Worm (Caenorhabditis elegans) whole organism, late embryonic: ENCODE data around the gene clec-5.

ENCODE experiments used
- ets-4 ChIP-seq: sonication (generic microtip); optimal IDR thresholded peaks from 2 replicates; lab custom pipeline; 2016; ENCODE audit warnings: missing genetic modification characterization, missing compliant biosample characterization
- fkh-10 ChIP-seq: fragments of 150-350 bp; optimal IDR thresholded peaks from 2 replicates; lab custom pipeline; 2014; ENCODE audit warnings: missing biosample characterization, missing genetic modification reagents, missing genetic modification characterization
- hlh-30 ChIP-seq: sonication (generic microtip); optimal IDR thresholded peaks from 2 replicates; lab custom pipeline; 2017; ENCODE audit warnings: antibody characterized with exemption, missing genetic modification characterization, missing compliant biosample characterization; ENCODE audit not compliant: insufficient read depth
- hlh-8 ChIP-seq: sonication (generic microtip); optimal IDR thresholded peaks from 2 replicates; lab custom pipeline; 2016; ENCODE audit warnings: missing genotype, missing genetic modification characterization, missing compliant biosample characterization
- mec-3 ChIP-seq: sonication (generic microtip); optimal IDR thresholded peaks from 2 replicates; lab custom pipeline; 2016; ENCODE audit warnings: borderline replicate concordance, missing genetic modification characterization, missing compliant biosample characterization
- nfya-1 ChIP-seq: sonication (generic microtip); optimal IDR thresholded peaks from 2 replicates; lab custom pipeline; 2017; ENCODE audit warnings: missing genetic modification characterization, mild to moderate bottlenecking, missing compliant biosample characterization, antibody characterized with exemption, moderate library complexity
- pha-4 ChIP-seq: fragments of 150-350 bp; optimal IDR thresholded peaks from 2 replicates; lab custom pipeline; 2018; ENCODE audit warnings: missing biosample characterization, missing genetic modification reagents, missing genetic modification characterization
- sox-2 ChIP-seq: fragments of 200-800 bp; sonication (Bioruptor generic); IDR thresholded peaks from 2 replicates; pipeline ENCODE4 v1.3.6; 2022; ENCODE audit warnings: missing genetic modification reagents, missing genetic modification characterization, missing compliant biosample characterization
- sox-4 ChIP-seq: sonication (generic microtip); optimal IDR thresholded peaks from 2 replicates; lab custom pipeline; 2017; ENCODE audit warnings: mild to moderate bottlenecking, missing genetic modification characterization, inconsistent platforms, missing compliant biosample characterization

- TF ChIP-seq mec-3 (tag; lab: Kevin White, UChicago) (no peak), nfya-1 (no peak), hlh-8 (tag; lab: Kevin White, UChicago) (no peak), sox-4 (tag; lab: Kevin White, UChicago) (no peak), pha-4 (tag; lab: Kevin White, UChicago) (no peak), fkh-10 (no peak), hlh-30 (tag; lab: Kevin White, UChicago) (no peak), sox-2 (GFP tag; lab: Robert Waterston, UW) (no peak), ets-4 (tag; lab: Kevin White, UChicago) (no peak)
Observed at ce11 chrIII:4881955-4882354, 1.5 kb downstream of the clec-5 start.
